Worm (Caenorhabditis elegans): Measurements from ENCODE around the gene cct-8.

Gene cct-8

ce11 chrIV:1068730-1069244, 24.9 kb downstream of the cct-8 start:
- TF ChIP-seq nhr-102 (tag; optimal IDR thresholded peaks at IDR 0.05) (no peak), hmg-1.1 (GFP tag; IDR thresholded peaks at IDR 0.05) (no peak), ctbp-1 (GFP tag; IDR thresholded peaks at IDR 0.05) (no peak), daf-16 (GFP tag; optimal IDR thresholded peaks at IDR 0.05) (no peak), daf-16 (tag; optimal IDR thresholded peaks at IDR 0.05) (peak; percentile 2), pha-4 (GFP tag; IDR thresholded peaks at IDR 0.05) (peak; percentile 33; the same call in 1 of the 2 replicates), pha-4 (tag; optimal IDR thresholded peaks at IDR 0.05) (no peak), R02D3.7 (tag; optimal IDR thresholded peaks at IDR 0.05) (no peak), aha-1 (tag) (peak; percentile 65), set-16 (GFP tag; IDR thresholded peaks at IDR 0.05) (peak; percentile 92), hlh-11 (tag; optimal IDR thresholded peaks at IDR 0.05) (peak; percentile 72)

ce11 chrIV:1067430-1067829, 26.3 kb downstream of the cct-8 start, which contains the start of gene znf-782:
TSS of gene znf-782 (minus strand) at chrIV:1067525.
- TF ChIP-seq ZK546.5 (tag; optimal IDR thresholded peaks at IDR 0.05) (no peak), ceh-82 (tag; optimal IDR thresholded peaks at IDR 0.05) (no peak), zfp-2 (tag; optimal IDR thresholded peaks at IDR 0.05) (no peak), cey-2 (tag; optimal IDR thresholded peaks at IDR 0.05; ENCODE audit: borderline replicate concordance, insufficient read depth) (no peak), hmg-1.1 (GFP tag; IDR thresholded peaks at IDR 0.05) (peak; percentile 82), saeg-2 (GFP tag; IDR thresholded peaks at IDR 0.05) (peak; percentile 67), dmd-9 (GFP tag; IDR thresholded peaks at IDR 0.05) (no peak), dmd-8 (GFP tag; IDR thresholded peaks at IDR 0.05) (peak; percentile 60; the same call in 1 of the 2 replicates), mep-1 (tag; optimal IDR thresholded peaks at IDR 0.05) (no peak), lin-1 (GFP tag; IDR thresholded peaks at IDR 0.05) (peak; percentile 51; the same call in 1 of the 2 replicates), daf-19 (GFP tag; conservative IDR thresholded peaks at IDR 0.05) (no peak), nhr-41 (GFP tag; IDR thresholded peaks at IDR 0.05) (0 out of 2 replicates have a peak, but pooled peaks have one; percentile 27), fos-1 (tag; optimal IDR thresholded peaks at IDR 0.05) (no peak), pha-4 (GFP tag; IDR thresholded peaks at IDR 0.05) (peak; percentile 67; the same call in 1 of the 2 replicates), pha-4 (tag; optimal IDR thresholded peaks at IDR 0.05) (no peak), mdl-1 (tag; optimal IDR thresholded peaks at IDR 0.05) (peak; percentile 11 to 56), zfp-3 (GFP tag; conservative IDR thresholded peaks at IDR 0.05) (no peak), unc-39 (tag; optimal IDR thresholded peaks at IDR 0.05) (no peak), lim-7 (GFP tag; IDR thresholded peaks at IDR 0.05) (no peak), snpc-4 (tag; optimal IDR thresholded peaks at IDR 0.05) (no peak), arid-1 (GFP tag; conservative IDR thresholded peaks at IDR 0.05) (peak; percentile 65), php-3 (GFP tag; IDR thresholded peaks at IDR 0.05) (peak; percentile 67), attf-4 (tag; optimal IDR thresholded peaks at IDR 0.05) (no peak), dve-1 (tag; optimal IDR thresholded peaks at IDR 0.05; ENCODE audit: insufficient read depth) (peak; percentile 53), unc-130 (GFP tag; optimal IDR thresholded peaks at IDR 0.05) (no peak), tra-1 (GFP tag; IDR thresholded peaks at IDR 0.05) (no peak), D1046.2 (GFP tag; IDR thresholded peaks at IDR 0.05) (no peak), fkh-10 (GFP tag; optimal IDR thresholded peaks at IDR 0.05) (no peak), zip-2 (tag; optimal IDR thresholded peaks at IDR 0.05) (no peak), hif-1 (tag; optimal IDR thresholded peaks at IDR 0.05) (peak in 1 of 2 experiments; percentile 92), hlh-30 (tag; optimal IDR thresholded peaks at IDR 0.05; ENCODE audit: insufficient read depth) (peak; percentile 62), madf-9 (GFP tag; conservative IDR thresholded peaks at IDR 0.05) (peak; percentile 95), spr-1 (tag; optimal IDR thresholded peaks at IDR 0.05) (peak; percentile 87), nhr-25 (tag; optimal IDR thresholded peaks at IDR 0.05; ENCODE audit: borderline replicate concordance, insufficient read depth) (no peak), ZK337.2 (GFP tag; IDR thresholded peaks at IDR 0.05) (no peak), ceh-20 (GFP tag; IDR thresholded peaks at IDR 0.05) (no peak), rbr-2 (tag; optimal IDR thresholded peaks at IDR 0.05) (peak; percentile 35), T20F7.1 (GFP tag; optimal IDR thresholded peaks at IDR 0.05) (no peak), ces-1 (GFP tag; optimal IDR thresholded peaks at IDR 0.05) (no peak), dpl-1 (GFP tag; optimal IDR thresholded peaks at IDR 0.05) (no peak), snpc-1.2 (GFP tag; IDR thresholded peaks at IDR 0.05) (0 out of 2 replicates have a peak, but pooled peaks have one; percentile 44)

Measured in whole organism, L4 larva.